Worm (Caenorhabditis elegans): ENCODE measurements around the gene npr-24.

npr-24 gene

ce11 chrX:17479694-17480574 is 6.7 kb downstream of the npr-24 start (continued):
- TF ChIP-seq unc-62 (GFP tag; optimal IDR thresholded peaks at IDR 0.05) (peak; percentile 89), pqm-1 (tag; optimal IDR thresholded peaks at IDR 0.05) (peak; percentile 39), fkh-10 (GFP tag; optimal IDR thresholded peaks at IDR 0.05) (peak; percentile 86), mdl-1 (tag; optimal IDR thresholded peaks at IDR 0.05) (peak; percentile 90), lsy-12 (tag; optimal IDR thresholded peaks at IDR 0.05) (peak; percentile 68)

ce11 chrX:17478677-17479076 is 8.0 kb downstream of the npr-24 start:
- TF ChIP-seq tbx-2 (tag; optimal IDR thresholded peaks at IDR 0.05), result no peak
- TF ChIP-seq elt-2 (tag; optimal IDR thresholded peaks at IDR 0.05), result peak; percentile 64
- no peak for TF ChIP-seq ztf-4 (tag; optimal IDR thresholded peaks at IDR 0.05)
- peak; percentile 28 for TF ChIP-seq pqm-1 (tag; optimal IDR thresholded peaks at IDR 0.05)

- TF ChIP-seq pqm-1 (tag; optimal IDR thresholded peaks at IDR 0.05) (peak; percentile 60), elt-2 (tag; optimal IDR thresholded peaks at IDR 0.05) (peak; percentile 86), daf-12 (tag; optimal IDR thresholded peaks at IDR 0.05) (no peak), pha-4 (tag; optimal IDR thresholded peaks at IDR 0.05) (peak; percentile 21), nfya-1 (tag; optimal IDR thresholded peaks at IDR 0.05; ENCODE audit: insufficient read depth) (no peak)
These were observed 10.7 kb downstream of the npr-24 start for ce11 chrX:17475974-17476373.

- TF ChIP-seq pha-4 (tag; optimal IDR thresholded peaks at IDR 0.05) (peak; percentile 23), lin-39 (tag; optimal IDR thresholded peaks at IDR 0.05) (peak; percentile 2), lsy-12 (tag; optimal IDR thresholded peaks at IDR 0.05) (no peak), elt-2 (tag; optimal IDR thresholded peaks at IDR 0.05) (peak; percentile 53), nhr-25 (tag; optimal IDR thresholded peaks at IDR 0.05) (peak; percentile 10), sea-2 (GFP tag; optimal IDR thresholded peaks at IDR 0.05) (no peak), elt-1 (tag; optimal IDR thresholded peaks at IDR 0.05) (peak; percentile 9)
These were observed 12.0 kb downstream of the npr-24 start, which contains the start of gene tps-1 for ce11 chrX:17474521-17475170. Gene tps-1, minus strand, starts transcription at chrX:17474534.

ce11 chrX:17472917-17473316 is 13.7 kb downstream of the npr-24 start:
- TF ChIP-seq elt-2 (tag; optimal IDR thresholded peaks at IDR 0.05) (peak; percentile 79), pqm-1 (tag; optimal IDR thresholded peaks at IDR 0.05) (peak; percentile 74), nhr-25 (tag; optimal IDR thresholded peaks at IDR 0.05) (no peak)

- TF ChIP-seq jun-1 (tag; optimal IDR thresholded peaks at IDR 0.05) (peak; percentile 87), fkh-10 (GFP tag; optimal IDR thresholded peaks at IDR 0.05) (no peak), lsy-12 (tag; optimal IDR thresholded peaks at IDR 0.05) (no peak), pqm-1 (tag; optimal IDR thresholded peaks at IDR 0.05) (peak; percentile 87), nhr-67 (tag; optimal IDR thresholded peaks at IDR 0.05) (no peak), ama-1 (optimal IDR thresholded peaks at IDR 0.05) (no peak), ztf-4 (tag; optimal IDR thresholded peaks at IDR 0.05) (no peak), nhr-237 (tag; optimal IDR thresholded peaks at IDR 0.05) (no peak), sea-2 (GFP tag; optimal IDR thresholded peaks at IDR 0.05) (no peak), ztf-11 (tag; optimal IDR thresholded peaks at IDR 0.05) (no peak), fkh-2 (tag; optimal IDR thresholded peaks at IDR 0.05) (no peak), mml-1 (tag; optimal IDR thresholded peaks at IDR 0.05) (no peak), aly-2 (tag; optimal IDR thresholded peaks at IDR 0.05) (no peak), pha-4 (tag; optimal IDR thresholded peaks at IDR 0.05) (peak; percentile 68), unc-39 (tag; optimal IDR thresholded peaks at IDR 0.05) (no peak), nfya-1 (tag; optimal IDR thresholded peaks at IDR 0.05; ENCODE audit: insufficient read depth) (no peak), skn-1 (tag; optimal IDR thresholded peaks at IDR 0.05) (no peak), ZK546.5 (tag; optimal IDR thresholded peaks at IDR 0.05) (no peak), elt-2 (tag; optimal IDR thresholded peaks at IDR 0.05) (peak; percentile 95), ceh-82 (tag; optimal IDR thresholded peaks at IDR 0.05) (no peak), elt-3 (tag; optimal IDR thresholded peaks at IDR 0.05) (no peak), egl-27 (tag; optimal IDR thresholded peaks at IDR 0.05) (no peak)
These were observed 14.9 kb downstream of the npr-24 start for ce11 chrX:17471703-17472102.

All from whole organism, L3 larva.